Fruit fly (Drosophila melanogaster) whole organism, embryonic: ENCODE measurements around the gene nan.
A peak's percentile ranks its signal among the peaks of the same experiment; 100 is the strongest.

Source experiments
- Blimp-1 ChIP-seq: fragments of 200-800 bp; sonication (Bioruptor generic); optimal IDR thresholded peaks from 3 replicates; lab custom pipeline; 2018; ENCODE audit warnings: missing biosample characterization, missing genetic modification characterization, mild to moderate bottlenecking, moderate library complexity, missing genetic modification reagents
- CG10431 ChIP-seq: fragments of 200-800 bp; sonication (Bioruptor generic); optimal IDR thresholded peaks from 3 replicates; lab custom pipeline; 2018; ENCODE audit warnings: missing biosample characterization, mild to moderate bottlenecking, missing genetic modification characterization
- CG11093 ChIP-seq: fragments of 200-800 bp; sonication (Bioruptor generic); IDR thresholded peaks from 3 replicates; pipeline ENCODE4 v1.3.6; 2022; ENCODE audit warnings: missing biosample characterization, missing genetic modification characterization
- CG11247 ChIP-seq: fragments of 200-800 bp; sonication (Bioruptor generic); IDR thresholded peaks from 2 replicates; pipeline ENCODE4 v1.3.6; 2022; ENCODE audit warnings: missing biosample characterization, missing genetic modification characterization
- CG12071 ChIP-seq: fragments of 200-800 bp; sonication (Bioruptor generic); optimal IDR thresholded peaks from 3 replicates; lab custom pipeline; 2018; ENCODE audit warnings: missing biosample characterization, mild to moderate bottlenecking, missing genetic modification characterization
- CG13123 ChIP-seq: fragments of 200-800 bp; sonication (Bioruptor generic); optimal IDR thresholded peaks from 2 replicates; lab custom pipeline; 2016; ENCODE audit warnings: missing biosample characterization, missing genetic modification characterization
- CG13424 ChIP-seq: fragments of 200-800 bp; sonication (Bioruptor generic); optimal IDR thresholded peaks from 2 replicates; lab custom pipeline; 2019; ENCODE audit warnings: missing biosample characterization, mild to moderate bottlenecking, missing genetic modification characterization, moderate library complexity
- CG14014 ChIP-seq: fragments of 200-800 bp; sonication (Bioruptor generic); IDR thresholded peaks from 2 replicates; pipeline ENCODE4 v1.3.6; 2022; ENCODE audit warnings: missing biosample characterization, missing genetic modification characterization
- CG14441 ChIP-seq: fragments of 200-800 bp; sonication (Bioruptor generic); IDR thresholded peaks from 2 replicates; pipeline ENCODE4 v1.3.6; 2022; ENCODE audit warnings: missing biosample characterization, missing genetic modification characterization
- CG14667 ChIP-seq: fragments of 200-800 bp; sonication (Bioruptor generic); IDR thresholded peaks from 2 replicates; pipeline ENCODE4 v1.3.6; 2022; ENCODE audit warnings: missing biosample characterization, missing genetic modification characterization
- CG14965 ChIP-seq: fragments of 200-800 bp; sonication (Bioruptor generic); optimal IDR thresholded peaks from 2 replicates; lab custom pipeline; 2016; ENCODE audit warnings: missing biosample characterization, missing genetic modification characterization, borderline replicate concordance
- CG15269 ChIP-seq: fragments of 200-800 bp; sonication (Bioruptor generic); optimal IDR thresholded peaks from 2 replicates; lab custom pipeline; 2018; ENCODE audit warnings: missing biosample characterization, mild to moderate bottlenecking, missing genetic modification characterization, moderate library complexity
- CG15514 ChIP-seq: fragments of 200-800 bp; sonication (Bioruptor generic); optimal IDR thresholded peaks from 3 replicates; lab custom pipeline; 2017; ENCODE audit warnings: missing biosample characterization, missing genetic modification characterization, mild to moderate bottlenecking, moderate library complexity, missing genetic modification reagents
- CG15601 ChIP-seq: fragments of 200-800 bp; sonication (Bioruptor generic); optimal IDR thresholded peaks from 3 replicates; lab custom pipeline; 2019; ENCODE audit warnings: missing biosample characterization, mild to moderate bottlenecking, missing genetic modification characterization, moderate library complexity
- CG15696 ChIP-seq: fragments of 200-800 bp; sonication (Bioruptor generic); optimal IDR thresholded peaks from 2 replicates; lab custom pipeline; 2019; ENCODE audit warnings: missing biosample characterization, mild to moderate bottlenecking, missing genetic modification characterization, moderate library complexity
- CG16863 ChIP-seq: fragments of 200-800 bp; sonication (Bioruptor generic); optimal IDR thresholded peaks from 3 replicates; lab custom pipeline; 2016; ENCODE audit warnings: missing biosample characterization, missing genetic modification characterization
- CG32532 ChIP-seq: fragments of 200-800 bp; sonication (Bioruptor generic); IDR thresholded peaks from 2 replicates; pipeline ENCODE4 v1.3.6; 2022; ENCODE audit warnings: missing biosample characterization, missing genetic modification characterization
- CG4328 ChIP-seq: fragments of 200-800 bp; sonication (Bioruptor generic); optimal IDR thresholded peaks from 3 replicates; lab custom pipeline; 2017; ENCODE audit warnings: missing biosample characterization, missing genetic modification reagents, missing genetic modification characterization
- CG43689 ChIP-seq: fragments of 200-800 bp; sonication (Bioruptor generic); IDR thresholded peaks from 2 replicates; pipeline ENCODE4 v1.3.6; 2022; ENCODE audit warnings: missing biosample characterization, missing genetic modification characterization
- CG6854 ChIP-seq: fragments of 200-800 bp; sonication (Bioruptor generic); optimal IDR thresholded peaks from 3 replicates; lab custom pipeline; 2017; ENCODE audit warnings: missing biosample characterization, mild to moderate bottlenecking, missing genetic modification characterization
- CG7271 ChIP-seq: fragments of 200-800 bp; sonication (Bioruptor generic); optimal IDR thresholded peaks from 2 replicates; lab custom pipeline; 2018; ENCODE audit warnings: missing biosample characterization, mild to moderate bottlenecking, missing genetic modification characterization, moderate library complexity
- CG7372 ChIP-seq: fragments of 200-800 bp; sonication (Bioruptor generic); IDR thresholded peaks from 2 replicates; pipeline ENCODE4 v1.3.6; 2022; ENCODE audit warnings: missing biosample characterization, missing genetic modification characterization
- CG7928 ChIP-seq: fragments of 200-800 bp; sonication (Bioruptor generic); optimal IDR thresholded peaks from 2 replicates; lab custom pipeline; 2017; ENCODE audit warnings: missing biosample characterization, mild to moderate bottlenecking, missing genetic modification characterization
- CG8281 ChIP-seq: fragments of 200-800 bp; sonication (Bioruptor generic); optimal IDR thresholded peaks from 2 replicates; lab custom pipeline; 2018; ENCODE audit warnings: missing biosample characterization, mild to moderate bottlenecking, missing genetic modification characterization, moderate library complexity
- Elba2 ChIP-seq: fragments of 200-800 bp; sonication (Bioruptor generic); optimal IDR thresholded peaks from 3 replicates; lab custom pipeline; 2016; ENCODE audit warnings: missing biosample characterization, missing genetic modification characterization
- Hmr ChIP-seq: fragments of 200-800 bp; sonication (Bioruptor generic); optimal IDR thresholded peaks from 3 replicates; lab custom pipeline; 2017; ENCODE audit warnings: mild to moderate bottlenecking, missing biosample characterization, missing genetic modification reagents, missing genetic modification characterization
- Kr ChIP-seq: fragments of 200-800 bp; sonication (Bioruptor generic); optimal IDR thresholded peaks from 2 replicates; lab custom pipeline; 2017; ENCODE audit warnings: missing biosample characterization, mild to moderate bottlenecking, missing genetic modification characterization
- Mad ChIP-seq: fragments of 200-800 bp; sonication (Bioruptor generic); optimal IDR thresholded peaks from 2 replicates; lab custom pipeline; 2016; ENCODE audit warnings: missing biosample characterization, missing genetic modification characterization
- Max ChIP-seq: fragments of 200-800 bp; sonication (Bioruptor generic); optimal IDR thresholded peaks from 2 replicates; lab custom pipeline; 2016; ENCODE audit warnings: missing biosample characterization, mild to moderate bottlenecking, missing genetic modification characterization
- Rx ChIP-seq: fragments of 200-800 bp; sonication (Bioruptor generic); IDR thresholded peaks from 2 replicates; pipeline ENCODE4 v1.3.6; 2022; ENCODE audit warnings: missing biosample characterization, missing genetic modification characterization
- Trl ChIP-seq, 3 experiments: fragments of >200 bp in 2 of 3; fragments of 200-800 bp in 1 of 3; sonication (Bioruptor generic) in 1 of 3; optimal IDR thresholded peaks; 2 replicates in 1 of 3; 3 replicates in 2 of 3; lab custom pipeline; 2016 to 2017; ENCODE audit warnings: missing biosample characterization in 1 of 3, missing genetic modification characterization in 1 of 3
- Vsx1 ChIP-seq: fragments of 200-800 bp; sonication (Bioruptor generic); optimal IDR thresholded peaks from 2 replicates; lab custom pipeline; 2017; ENCODE audit warnings: missing biosample characterization, mild to moderate bottlenecking, missing genetic modification characterization, missing genetic modification reagents
- bab2 ChIP-seq: fragments of 200-800 bp; sonication (Bioruptor generic); optimal IDR thresholded peaks from 2 replicates; lab custom pipeline; 2016; ENCODE audit warnings: missing biosample characterization, missing genetic modification characterization
- bcd ChIP-seq: fragments of 200-800 bp; sonication (Bioruptor generic); optimal IDR thresholded peaks from 2 replicates; lab custom pipeline; 2017; ENCODE audit warnings: missing biosample characterization, mild to moderate bottlenecking, missing genetic modification characterization
- bigmax ChIP-seq: fragments of 200-800 bp; sonication (Bioruptor generic); optimal IDR thresholded peaks from 2 replicates; lab custom pipeline; 2018; ENCODE audit warnings: missing biosample characterization, mild to moderate bottlenecking, missing genetic modification characterization
- disco-r ChIP-seq: fragments of 200-800 bp; sonication (Bioruptor generic); optimal IDR thresholded peaks from 2 replicates; lab custom pipeline; 2016; ENCODE audit warnings: missing biosample characterization, missing genetic modification characterization
- dpn ChIP-seq, 2 experiments: fragments of 200-800 bp; sonication (Bioruptor generic); optimal IDR thresholded peaks; 3 replicates each; lab custom pipeline; 2016; ENCODE audit warnings: missing biosample characterization in 2 of 2, missing genetic modification characterization in 2 of 2
- dysf ChIP-seq: fragments of 200-800 bp; sonication (Bioruptor generic); IDR thresholded peaks from 3 replicates; pipeline ENCODE4 v1.3.6; 2022; ENCODE audit warnings: missing biosample characterization, missing genetic modification characterization
- fd64A ChIP-seq: fragments of 200-800 bp; sonication (Bioruptor generic); optimal IDR thresholded peaks from 3 replicates; lab custom pipeline; 2018; ENCODE audit warnings: missing biosample characterization, mild to moderate bottlenecking, missing genetic modification characterization
- grn ChIP-seq: fragments of 200-800 bp; sonication (Bioruptor generic); optimal IDR thresholded peaks from 3 replicates; lab custom pipeline; 2017; ENCODE audit warnings: missing biosample characterization, missing genetic modification characterization
- hbn ChIP-seq: fragments of 200-800 bp; sonication (Bioruptor generic); IDR thresholded peaks from 2 replicates; pipeline ENCODE4 v1.3.6; 2022; ENCODE audit warnings: missing biosample characterization, missing genetic modification characterization; ENCODE audit not compliant: partially characterized antibody
- ind ChIP-seq: fragments of 200-800 bp; sonication (Bioruptor generic); optimal IDR thresholded peaks from 3 replicates; lab custom pipeline; 2016; ENCODE audit warnings: missing biosample characterization, missing genetic modification characterization
- nerfin-1 ChIP-seq: fragments of 200-800 bp; sonication (Bioruptor generic); optimal IDR thresholded peaks from 3 replicates; lab custom pipeline; 2019; ENCODE audit warnings: missing biosample characterization, mild to moderate bottlenecking, missing genetic modification characterization, moderate library complexity
- phol ChIP-seq: fragments of 200-800 bp; sonication (Bioruptor generic); optimal IDR thresholded peaks from 3 replicates; lab custom pipeline; 2018; ENCODE audit warnings: missing biosample characterization, mild to moderate bottlenecking, missing genetic modification characterization, moderate library complexity
- repo ChIP-seq: fragments of 200-800 bp; sonication (Bioruptor generic); optimal IDR thresholded peaks from 2 replicates; lab custom pipeline; 2016; ENCODE audit warnings: missing biosample characterization, missing genetic modification characterization
- so ChIP-seq: fragments of 200-800 bp; sonication (Bioruptor generic); IDR thresholded peaks from 3 replicates; pipeline ENCODE4 v1.3.6; 2022; ENCODE audit warnings: missing biosample characterization, missing genetic modification characterization
- sqz ChIP-seq: fragments of 200-800 bp; sonication (Bioruptor generic); optimal IDR thresholded peaks from 3 replicates; lab custom pipeline; 2018; ENCODE audit warnings: missing biosample characterization, mild to moderate bottlenecking, missing genetic modification characterization
- stc ChIP-seq: fragments of 200-800 bp; sonication (Bioruptor generic); IDR thresholded peaks from 2 replicates; pipeline ENCODE4 v1.3.6; 2022; ENCODE audit warnings: missing biosample characterization, missing genetic modification characterization
- trem ChIP-seq: fragments of 200-800 bp; optimal IDR thresholded peaks from 3 replicates; lab custom pipeline; 2019; ENCODE audit warnings: missing biosample characterization, mild to moderate bottlenecking, missing genetic modification characterization, moderate library complexity
- yki ChIP-seq: fragments of >200 bp; optimal IDR thresholded peaks from 3 replicates; lab custom pipeline; 2018

Gene nan

DNA sequence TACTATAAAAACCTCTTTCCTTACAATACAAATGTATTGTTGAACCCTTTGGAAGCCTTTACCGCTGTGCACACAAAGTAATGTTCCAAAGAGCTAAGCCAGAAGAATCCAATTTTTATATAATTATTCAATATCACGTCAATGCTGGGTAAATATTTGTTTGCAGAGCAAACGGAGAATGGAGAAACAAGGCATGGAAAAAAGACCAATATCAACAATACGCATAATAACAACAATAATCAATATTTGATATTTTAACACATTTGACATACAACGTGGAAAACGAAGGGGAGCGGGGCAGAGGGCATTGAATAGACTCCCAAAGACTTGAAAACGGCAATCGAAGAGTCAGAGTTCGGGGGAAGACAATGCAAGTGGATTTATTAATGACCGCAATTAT is 15.3 kb downstream of the nan start (continued):
- TF ChIP-seq Vsx1 (GFP tag; lab: Kevin White, UChicago) (peak; percentile 67), CG6854 (peak; percentile 56), CG15601 (tag; lab: Kevin White, UChicago) (peak; percentile 86), repo (GFP tag; lab: Kevin White, UChicago) (no peak), CG13123 (GFP tag; lab: Kevin White, UChicago) (peak; percentile 7), CG15696 (tag; lab: Kevin White, UChicago) (peak; percentile 82), phol (tag; lab: Kevin White, UChicago) (no peak), CG11247 (GFP tag; lab: Robert Waterston, UW) (0 out of 2 replicates have a peak, but pooled peaks have one; percentile 25), Mad (no peak), CG32532 (0 out of 2 replicates have a peak, but pooled peaks have one; percentile 5), ind (no peak), hbn (GFP tag; lab: Robert Waterston, UW) (no peak), bcd (peak; percentile 52), grn (no peak), CG15514 (peak; percentile 71), Elba2 (no peak), so (GFP tag; lab: Robert Waterston, UW) (peak; percentile 45; the same call in 1 of the 3 replicates), CG15269 (tag; lab: Kevin White, UChicago) (no peak), CG7928 (peak; percentile 22), CG14014 (peak; percentile 74; the same call in 1 of the 2 replicates), CG12071 (GFP tag; lab: Kevin White, UChicago) (peak; percentile 85), stc (GFP tag; lab: Robert Waterston, UW) (peak; percentile 8; the same call in 1 of the 2 replicates), nerfin-1 (tag; lab: Kevin White, UChicago) (peak; percentile 22), disco-r (GFP tag; lab: Kevin White, UChicago) (no peak), Max (peak; percentile 15), CG14441 (GFP tag; lab: Robert Waterston, UW) (0 out of 2 replicates have a peak, but pooled peaks have one; percentile 12), Trl (optimal IDR thresholded peaks at IDR 0.05; lab: Kevin White, UChicago) (no peak), Trl (GFP tag; optimal IDR thresholded peaks at IDR 0.05; lab: Kevin White, UChicago) (no peak), CG7372 (no peak), CG14965 (no peak), bigmax (GFP tag; lab: Kevin White, UChicago) (peak; percentile 6), Blimp-1 (GFP tag; lab: Kevin White, UChicago) (peak; percentile 72), sqz (GFP tag; lab: Kevin White, UChicago) (peak; percentile 26), Rx (no peak), trem (no peak), bab2 (GFP tag; lab: Kevin White, UChicago) (peak; percentile 60), Hmr (GFP tag; lab: Kevin White, UChicago) (peak; percentile 72), CG8281 (tag; lab: Kevin White, UChicago) (peak; percentile 53), CG13424 (peak; percentile 88), Kr (GFP tag; lab: Kevin White, UChicago) (peak; percentile 85), CG10431 (GFP tag; lab: Kevin White, UChicago) (peak; percentile 72), CG16863 (peak; percentile 39), CG11093 (GFP tag; lab: Robert Waterston, UW) (no peak), CG14667 (no peak), fd64A (peak; percentile 73), CG43689 (no peak), yki (lab: Kevin White, UChicago) (no peak), dpn (GFP tag; optimal IDR thresholded peaks at IDR 0.05; lab: Kevin White, UChicago) (peak in 1 of 2 experiments; percentile 44), CG7271 (tag; lab: Kevin White, UChicago) (no peak), CG4328 (GFP tag; lab: Kevin White, UChicago) (peak; percentile 49), dysf (GFP tag; lab: Robert Waterston, UW) (peak; percentile 28; the same call in 1 of the 3 replicates)
